Fruit fly (Drosophila melanogaster) whole organism, embryonic: Measurements from ENCODE around the gene CG8136.

Experiments used
- Antp ChIP-seq: fragments of 200-800 bp; sonication (Bioruptor generic); optimal IDR thresholded peaks from 3 replicates; lab custom pipeline; 2016; ENCODE audit warnings: missing biosample characterization, missing genetic modification characterization
- Atf6 ChIP-seq: fragments of 200-800 bp; sonication (Bioruptor generic); IDR thresholded peaks from 2 replicates; pipeline ENCODE4 v1.3.6; 2022; ENCODE audit warnings: missing biosample characterization, missing genetic modification characterization
- CG10565 ChIP-seq: fragments of 200-800 bp; sonication (Bioruptor generic); optimal IDR thresholded peaks from 3 replicates; lab custom pipeline; 2016; ENCODE audit warnings: missing biosample characterization, mild to moderate bottlenecking, missing genetic modification characterization
- CG12104 ChIP-seq: fragments of 200-800 bp; sonication (Bioruptor generic); optimal IDR thresholded peaks from 3 replicates; lab custom pipeline; 2016; ENCODE audit warnings: missing biosample characterization, missing genetic modification characterization
- CG12391 ChIP-seq: fragments of 200-800 bp; sonication (Bioruptor generic); optimal IDR thresholded peaks from 3 replicates; lab custom pipeline; 2018; ENCODE audit warnings: missing biosample characterization, mild to moderate bottlenecking, missing genetic modification characterization, moderate library complexity
- CG12659 ChIP-seq: fragments of 200-800 bp; sonication (Bioruptor generic); optimal IDR thresholded peaks from 3 replicates; lab custom pipeline; 2017; ENCODE audit warnings: mild to moderate bottlenecking, missing biosample characterization, missing genetic modification reagents, missing genetic modification characterization
- CG12744 ChIP-seq: fragments of 200-800 bp; sonication (Bioruptor generic); optimal IDR thresholded peaks from 2 replicates; lab custom pipeline; 2016; ENCODE audit warnings: missing biosample characterization, missing genetic modification characterization
- CG15601 ChIP-seq: fragments of 200-800 bp; sonication (Bioruptor generic); optimal IDR thresholded peaks from 3 replicates; lab custom pipeline; 2019; ENCODE audit warnings: missing biosample characterization, mild to moderate bottlenecking, missing genetic modification characterization, moderate library complexity
- CG34224 ChIP-seq: fragments of 200-800 bp; sonication (Bioruptor generic); IDR thresholded peaks from 3 replicates; pipeline ENCODE4 v1.3.6; 2022; ENCODE audit warnings: missing biosample characterization, missing genetic modification characterization; ENCODE audit not compliant: partially characterized antibody
- CG4328 ChIP-seq: fragments of 200-800 bp; sonication (Bioruptor generic); optimal IDR thresholded peaks from 3 replicates; lab custom pipeline; 2017; ENCODE audit warnings: missing biosample characterization, missing genetic modification reagents, missing genetic modification characterization
- CG9215 ChIP-seq: fragments of 200-800 bp; sonication (Bioruptor generic); IDR thresholded peaks from 2 replicates; pipeline ENCODE4 v1.3.6; 2022; ENCODE audit warnings: missing biosample characterization, missing genetic modification characterization
- CG9727 ChIP-seq: fragments of 200-800 bp; sonication (Bioruptor generic); optimal IDR thresholded peaks from 3 replicates; lab custom pipeline; 2017; ENCODE audit warnings: missing biosample characterization, mild to moderate bottlenecking, missing genetic modification characterization
- CG9797 ChIP-seq: fragments of 200-800 bp; sonication (Bioruptor generic); optimal IDR thresholded peaks from 3 replicates; lab custom pipeline; 2018; ENCODE audit warnings: missing biosample characterization, mild to moderate bottlenecking, missing genetic modification characterization
- CG9932 ChIP-seq: fragments of 200-800 bp; sonication (Bioruptor generic); IDR thresholded peaks from 2 replicates; pipeline ENCODE4 v1.3.6; 2022; ENCODE audit warnings: missing biosample characterization, missing genetic modification characterization
- Dip3 ChIP-seq: fragments of 200-800 bp; sonication (Bioruptor generic); optimal IDR thresholded peaks from 3 replicates; lab custom pipeline; 2016; ENCODE audit warnings: missing biosample characterization, missing genetic modification characterization
- Doc2 ChIP-seq: fragments of 200-800 bp; sonication (Bioruptor generic); IDR thresholded peaks from 2 replicates; pipeline ENCODE4 v1.3.6; 2022; ENCODE audit warnings: missing biosample characterization, missing genetic modification characterization
- Ets65A ChIP-seq: fragments of 200-800 bp; sonication (Bioruptor generic); peaks from one replicate; lab custom pipeline; 2016; ENCODE audit warnings: missing biosample characterization, missing genetic modification characterization
- Fer1 ChIP-seq: fragments of 200-800 bp; sonication (Bioruptor generic); optimal IDR thresholded peaks from 2 replicates; lab custom pipeline; 2017; ENCODE audit warnings: missing biosample characterization, mild to moderate bottlenecking, missing genetic modification characterization
- GATAe ChIP-seq: fragments of 200-800 bp; sonication (Bioruptor generic); conservative IDR thresholded peaks from 2 replicates; pipeline ENCODE4 v1.3.6; 2022; ENCODE audit warnings: missing biosample characterization, missing genetic modification characterization
- HHEX ChIP-seq: fragments of 200-800 bp; sonication (Bioruptor generic); optimal IDR thresholded peaks from 3 replicates; lab custom pipeline; 2017; ENCODE audit warnings: missing biosample characterization, mild to moderate bottlenecking, missing genetic modification characterization, missing genetic modification reagents
- Hmr ChIP-seq: fragments of 200-800 bp; sonication (Bioruptor generic); optimal IDR thresholded peaks from 3 replicates; lab custom pipeline; 2017; ENCODE audit warnings: mild to moderate bottlenecking, missing biosample characterization, missing genetic modification reagents, missing genetic modification characterization
- Lim3 ChIP-seq: fragments of 200-800 bp; sonication (Bioruptor generic); IDR thresholded peaks from 2 replicates; pipeline ENCODE4 v1.3.6; 2022; ENCODE audit warnings: missing biosample characterization, missing genetic modification characterization
- MBD-R2 ChIP-seq: fragments of 200-800 bp; sonication (Bioruptor generic); IDR thresholded peaks from 2 replicates; pipeline ENCODE4 v1.3.6; 2022; ENCODE audit warnings: missing biosample characterization, missing genetic modification characterization
- Max ChIP-seq: fragments of 200-800 bp; sonication (Bioruptor generic); optimal IDR thresholded peaks from 2 replicates; lab custom pipeline; 2016; ENCODE audit warnings: missing biosample characterization, mild to moderate bottlenecking, missing genetic modification characterization
- Med ChIP-seq: fragments of 200-800 bp; sonication (Bioruptor generic); peaks from one replicate; lab custom pipeline; 2016; ENCODE audit warnings: missing biosample characterization, missing genetic modification characterization, mild to moderate bottlenecking, inconsistent platforms, moderate library complexity
- Nf-YA ChIP-seq: fragments of 200-800 bp; sonication (Bioruptor generic); IDR thresholded peaks from 2 replicates; pipeline ENCODE4 v1.3.6; 2022; ENCODE audit warnings: missing biosample characterization, missing genetic modification characterization
- Opbp ChIP-seq: fragments of 200-800 bp; sonication (Bioruptor generic); IDR thresholded peaks from 3 replicates; pipeline ENCODE4 v1.3.6; 2022; ENCODE audit warnings: missing biosample characterization, missing genetic modification characterization; ENCODE audit not compliant: partially characterized antibody
- Ravus ChIP-seq: fragments of 200-800 bp; sonication (Bioruptor generic); IDR thresholded peaks from 2 replicates; pipeline ENCODE4 v1.3.6; 2022; ENCODE audit warnings: missing biosample characterization, missing genetic modification characterization
- Scr ChIP-seq: fragments of 200-800 bp; sonication (Bioruptor generic); IDR thresholded peaks from 2 replicates; pipeline ENCODE4 v1.3.6; 2022; ENCODE audit warnings: missing biosample characterization, missing genetic modification characterization; ENCODE audit not compliant: partially characterized antibody
- Side ChIP-seq: fragments of 200-800 bp; sonication (Bioruptor generic); optimal IDR thresholded peaks from 2 replicates; lab custom pipeline; 2016; ENCODE audit warnings: missing biosample characterization, missing genetic modification characterization
- br ChIP-seq: fragments of >200 bp; optimal IDR thresholded peaks from 2 replicates; lab custom pipeline; 2017
- cwo ChIP-seq: fragments of 200-800 bp; sonication (Bioruptor generic); optimal IDR thresholded peaks from 3 replicates; lab custom pipeline; 2017; ENCODE audit warnings: missing biosample characterization, missing genetic modification characterization, mild to moderate bottlenecking, moderate library complexity, missing genetic modification reagents
- dm ChIP-seq: fragments of 200-800 bp; sonication (Bioruptor generic); optimal IDR thresholded peaks from 3 replicates; lab custom pipeline; 2016; ENCODE audit warnings: missing biosample characterization, missing genetic modification characterization
- en ChIP-seq: fragments of 200-800 bp; sonication (Bioruptor generic); optimal IDR thresholded peaks from 2 replicates; lab custom pipeline; 2016; ENCODE audit warnings: missing biosample characterization, missing genetic modification characterization
- fu2 ChIP-seq: fragments of 200-800 bp; sonication (Bioruptor generic); optimal IDR thresholded peaks from 2 replicates; lab custom pipeline; 2016; ENCODE audit warnings: missing biosample characterization, missing genetic modification characterization
- gem ChIP-seq: fragments of 200-800 bp; sonication (Bioruptor generic); optimal IDR thresholded peaks from 2 replicates; lab custom pipeline; 2019; ENCODE audit warnings: missing biosample characterization, mild to moderate bottlenecking, missing genetic modification characterization, moderate library complexity
- grn ChIP-seq: fragments of 200-800 bp; sonication (Bioruptor generic); optimal IDR thresholded peaks from 3 replicates; lab custom pipeline; 2017; ENCODE audit warnings: missing biosample characterization, missing genetic modification characterization
- hbn ChIP-seq: fragments of 200-800 bp; sonication (Bioruptor generic); IDR thresholded peaks from 2 replicates; pipeline ENCODE4 v1.3.6; 2022; ENCODE audit warnings: missing biosample characterization, missing genetic modification characterization; ENCODE audit not compliant: partially characterized antibody
- kni ChIP-seq: fragments of 200-800 bp; sonication (Bioruptor generic); optimal IDR thresholded peaks from 3 replicates; lab custom pipeline; 2017; ENCODE audit warnings: mild to moderate bottlenecking, missing biosample characterization, missing genetic modification reagents, missing genetic modification characterization
- lab ChIP-seq: fragments of 200-800 bp; sonication (Bioruptor generic); optimal IDR thresholded peaks from 3 replicates; lab custom pipeline; 2017; ENCODE audit warnings: missing biosample characterization, missing genetic modification characterization, mild to moderate bottlenecking, moderate library complexity, missing genetic modification reagents
- maf-S ChIP-seq: fragments of 200-800 bp; sonication (Bioruptor generic); optimal IDR thresholded peaks from 2 replicates; lab custom pipeline; 2016; ENCODE audit warnings: missing biosample characterization, missing genetic modification characterization
- odd ChIP-seq: fragments of 200-800 bp; sonication (Bioruptor generic); optimal IDR thresholded peaks from 2 replicates; lab custom pipeline; 2017; ENCODE audit warnings: missing biosample characterization, mild to moderate bottlenecking, missing genetic modification characterization
- pros ChIP-seq: fragments of 200-800 bp; sonication (Bioruptor generic); optimal IDR thresholded peaks from 3 replicates; lab custom pipeline; 2019; ENCODE audit warnings: missing biosample characterization, mild to moderate bottlenecking, missing genetic modification characterization, moderate library complexity
- rib ChIP-seq: fragments of 200-800 bp; sonication (Bioruptor generic); IDR thresholded peaks from 2 replicates; pipeline ENCODE4 v1.3.6; 2022; ENCODE audit warnings: missing biosample characterization, missing genetic modification characterization
- seq ChIP-seq: fragments of 200-800 bp; sonication (Bioruptor generic); IDR thresholded peaks from 2 replicates; pipeline ENCODE4 v1.3.6; 2022; ENCODE audit warnings: missing biosample characterization, missing genetic modification characterization
- so ChIP-seq: fragments of 200-800 bp; sonication (Bioruptor generic); IDR thresholded peaks from 3 replicates; pipeline ENCODE4 v1.3.6; 2022; ENCODE audit warnings: missing biosample characterization, missing genetic modification characterization
- sug ChIP-seq: fragments of 200-800 bp; optimal IDR thresholded peaks from 2 replicates; lab custom pipeline; 2019; ENCODE audit warnings: missing biosample characterization, mild to moderate bottlenecking, missing genetic modification characterization, moderate library complexity
- tgo ChIP-seq: fragments of 200-800 bp; sonication (Bioruptor generic); IDR thresholded peaks from 3 replicates; pipeline ENCODE4 v1.3.6; 2022; ENCODE audit warnings: missing biosample characterization, missing genetic modification characterization
- twi ChIP-seq: fragments of 200-800 bp; optimal IDR thresholded peaks from 2 replicates; lab custom pipeline; 2019; ENCODE audit warnings: missing biosample characterization, mild to moderate bottlenecking, missing genetic modification characterization, moderate library complexity
- wdn ChIP-seq: fragments of 200-800 bp; sonication (Bioruptor generic); IDR thresholded peaks from 2 replicates; pipeline ENCODE4 v1.3.6; 2022; ENCODE audit warnings: missing biosample characterization, missing genetic modification characterization

The CG8136 gene

dm6 chr3R:8747871-8748775 is 27.0 kb downstream of the CG8136 start (continued):
- no peak for TF ChIP-seq Lim3 (GFP tag; lab: Robert Waterston, UW)
- no peak for TF ChIP-seq Side
- no peak for TF ChIP-seq CG4328 (GFP tag; lab: Kevin White, UChicago)
- no peak for TF ChIP-seq CG12659 (GFP tag; lab: Kevin White, UChicago)
- TF ChIP-seq Atf6 (GFP tag; lab: Robert Waterston, UW), result 0 out of 2 replicates have a peak, but pooled peaks have one; percentile 14
- no peak for TF ChIP-seq sug (tag; lab: Kevin White, UChicago)
- TF ChIP-seq maf-S (GFP tag; lab: Kevin White, UChicago), result no peak
- peak; percentile 64 for TF ChIP-seq Med (GFP tag; lab: Kevin White, UChicago)
- TF ChIP-seq Opbp (GFP tag; lab: Robert Waterston, UW), result no peak
- TF ChIP-seq HHEX (GFP tag; lab: Kevin White, UChicago), result peak; percentile 1
- no peak for TF ChIP-seq CG9215 (GFP tag; lab: Robert Waterston, UW)
- no peak for TF ChIP-seq tgo
- no peak for TF ChIP-seq seq (GFP tag; lab: Robert Waterston, UW)
- 0 out of 3 replicates have a peak, but pooled peaks have one; percentile 37 for TF ChIP-seq so (GFP tag; lab: Robert Waterston, UW)
- no peak for TF ChIP-seq Max (GFP tag; lab: Kevin White, UChicago)
- TF ChIP-seq Ets65A (GFP tag; lab: Kevin White, UChicago), result no peak
- TF ChIP-seq CG10565 (GFP tag; lab: Kevin White, UChicago), result no peak
- no peak for TF ChIP-seq CG15601 (tag; lab: Kevin White, UChicago)
- TF ChIP-seq lab (GFP tag; lab: Kevin White, UChicago), result no peak
- no peak for TF ChIP-seq CG34224
- no peak for TF ChIP-seq Ravus
- no peak for TF ChIP-seq Dip3 (GFP tag; lab: Kevin White, UChicago)
- no peak for TF ChIP-seq Doc2
- TF ChIP-seq CG9932 (GFP tag; lab: Robert Waterston, UW), result no peak
- TF ChIP-seq br (lab: Kevin White, UChicago), result no peak
- TF ChIP-seq en, result no peak
- no peak for TF ChIP-seq dm (GFP tag; lab: Kevin White, UChicago)
- TF ChIP-seq rib, result peak; percentile 38; the same call in 1 of the 2 replicates
- peak; percentile 33 for TF ChIP-seq CG9727 (GFP tag; lab: Kevin White, UChicago)
- no peak for TF ChIP-seq MBD-R2
- TF ChIP-seq gem (tag; lab: Kevin White, UChicago), result no peak
- TF ChIP-seq kni (GFP tag; lab: Kevin White, UChicago), result no peak
- TF ChIP-seq wdn (GFP tag; lab: Robert Waterston, UW), result no peak
- no peak for TF ChIP-seq pros (GFP tag; lab: Kevin White, UChicago)
- TF ChIP-seq CG9797 (GFP tag; lab: Kevin White, UChicago), result no peak
- no peak for TF ChIP-seq CG12391
- no peak for TF ChIP-seq hbn (GFP tag; lab: Robert Waterston, UW)
- no peak for TF ChIP-seq twi
- no peak for TF ChIP-seq Nf-YA (GFP tag; lab: Robert Waterston, UW)
- TF ChIP-seq Antp, result no peak
- TF ChIP-seq cwo, result peak; percentile 14
- TF ChIP-seq Fer1 (GFP tag; lab: Kevin White, UChicago), result no peak
- no peak for TF ChIP-seq Scr (GFP tag; lab: Robert Waterston, UW)
- TF ChIP-seq grn (GFP tag; lab: Kevin White, UChicago), result no peak
- TF ChIP-seq fu2, result no peak
- TF ChIP-seq CG12104, result no peak
- no peak for TF ChIP-seq odd (GFP tag; lab: Kevin White, UChicago)
- TF ChIP-seq CG12744 (GFP tag; lab: Kevin White, UChicago), result no peak
- peak; percentile 42 for TF ChIP-seq Hmr (GFP tag; lab: Kevin White, UChicago)
- no peak for TF ChIP-seq GATAe
